Worm (Caenorhabditis elegans) whole organism, L4 larva: ENCODE data around the gene T20D4.12.

Experiments used
- ama-1 ChIP-seq: fragments of 150-350 bp; optimal IDR thresholded peaks from 2 replicates; lab custom pipeline; 2014; ENCODE audit warnings: inconsistent platforms, mixed read lengths
- fos-1 ChIP-seq: fragments of 150-350 bp; optimal IDR thresholded peaks from 2 replicates; lab custom pipeline; 2014; ENCODE audit warnings: missing biosample characterization, missing genetic modification characterization
- lin-15B ChIP-seq: fragments of 150-350 bp; sonication (generic microtip); optimal IDR thresholded peaks from 3 replicates; lab custom pipeline; 2014; ENCODE audit warnings: missing biosample characterization, missing genetic modification characterization
- lin-39 ChIP-seq: fragments of 150-350 bp; optimal IDR thresholded peaks from 2 replicates; lab custom pipeline; 2014; ENCODE audit warnings: missing biosample characterization, missing genetic modification reagents, missing genetic modification characterization
- nhr-11 ChIP-seq: fragments of 150-350 bp; optimal IDR thresholded peaks from 2 replicates; lab custom pipeline; 2014; ENCODE audit warnings: missing biosample characterization, missing genetic modification characterization
- nhr-77 ChIP-seq: fragments of 150-350 bp; optimal IDR thresholded peaks from 2 replicates; lab custom pipeline; 2014; ENCODE audit warnings: missing biosample characterization, missing genetic modification characterization
- skn-1 ChIP-seq: fragments of 150-350 bp; optimal IDR thresholded peaks from 2 replicates; lab custom pipeline; 2014; ENCODE audit warnings: missing biosample characterization, missing genetic modification characterization
- snpc-4 ChIP-seq: fragments of 150-350 bp; optimal IDR thresholded peaks from 2 replicates; lab custom pipeline; 2014; ENCODE audit warnings: missing biosample characterization, missing genetic modification characterization
- zag-1 ChIP-seq: fragments of 150-350 bp; optimal IDR thresholded peaks from 2 replicates; lab custom pipeline; 2014; ENCODE audit warnings: missing biosample characterization, missing genetic modification characterization
- zip-2 ChIP-seq: fragments of 150-350 bp; optimal IDR thresholded peaks from 2 replicates; lab custom pipeline; 2014; ENCODE audit warnings: missing biosample characterization, missing genetic modification characterization
- ztf-11 ChIP-seq: fragments of 150-350 bp; optimal IDR thresholded peaks from 2 replicates; lab custom pipeline; 2014; ENCODE audit warnings: missing biosample characterization, missing genetic modification characterization

ce11 chrV:3361633-3362032, 35.2 kb upstream of the T20D4.12 start:
- TF ChIP-seq snpc-4 (tag; lab: Kevin White, UChicago) = no peak
- no peak for TF ChIP-seq skn-1
- no peak for TF ChIP-seq lin-39 (tag; lab: Kevin White, UChicago)
- no peak for TF ChIP-seq ama-1 (lab: Kevin White, UChicago)
- TF ChIP-seq zip-2 (tag; lab: Kevin White, UChicago) = no peak
- TF ChIP-seq nhr-77 = no peak
- no peak for TF ChIP-seq lin-15B (tag; lab: Kevin White, UChicago)
- TF ChIP-seq ztf-11 = no peak
- TF ChIP-seq zag-1 (tag; lab: Kevin White, UChicago) = no peak
- no peak for TF ChIP-seq nhr-11 (tag; lab: Kevin White, UChicago)
- no peak for TF ChIP-seq fos-1 (tag; lab: Kevin White, UChicago)
